Worm (Caenorhabditis elegans) whole organism, L3 larva: ENCODE measurements around the gene mrpl-39.

Source experiments
- R02D3.7 ChIP-seq: fragments of 150-350 bp; optimal IDR thresholded peaks from 2 replicates; lab custom pipeline; 2014; ENCODE audit warnings: missing biosample characterization, missing genetic modification characterization
- aly-2 ChIP-seq: fragments of 150-350 bp; optimal IDR thresholded peaks from 2 replicates; lab custom pipeline; 2014; ENCODE audit warnings: missing biosample characterization, missing genetic modification characterization
- ceh-16 ChIP-seq: sonication (generic microtip); optimal IDR thresholded peaks from 2 replicates; lab custom pipeline; 2017; ENCODE audit warnings: missing biosample characterization, missing genetic modification characterization
- ceh-28 ChIP-seq: fragments of 150-350 bp; optimal IDR thresholded peaks from 2 replicates; lab custom pipeline; 2014; ENCODE audit warnings: missing biosample characterization, missing genetic modification reagents, missing genetic modification characterization
- ceh-82 ChIP-seq: fragments of 150-350 bp; optimal IDR thresholded peaks from 2 replicates; lab custom pipeline; 2014; ENCODE audit warnings: missing biosample characterization, missing genetic modification characterization
- ceh-9 ChIP-seq: sonication (generic microtip); optimal IDR thresholded peaks from 2 replicates; lab custom pipeline; 2018; ENCODE audit warnings: missing biosample characterization, missing genetic modification characterization
- daf-12 ChIP-seq: fragments of 150-350 bp; optimal IDR thresholded peaks from 2 replicates; lab custom pipeline; 2014; ENCODE audit warnings: missing biosample characterization, missing genetic modification reagents, missing genetic modification characterization
- egl-27 ChIP-seq: sonication (generic microtip); optimal IDR thresholded peaks from 4 replicates; lab custom pipeline; 2017; ENCODE audit warnings: missing biosample characterization, missing genetic modification reagents, missing genetic modification characterization
- egl-5 ChIP-seq: fragments of 150-350 bp; optimal IDR thresholded peaks from 2 replicates; lab custom pipeline; 2017; ENCODE audit warnings: missing biosample characterization, missing genetic modification reagents, missing genetic modification characterization, inconsistent platforms
- elt-1 ChIP-seq: fragments of 150-350 bp; optimal IDR thresholded peaks from 2 replicates; lab custom pipeline; 2014; ENCODE audit warnings: missing biosample characterization, missing genetic modification characterization
- elt-2 ChIP-seq: sonication (generic microtip); optimal IDR thresholded peaks from 2 replicates; lab custom pipeline; 2016; ENCODE audit warnings: missing genetic modification reagents, mild to moderate bottlenecking, missing genetic modification characterization, missing compliant biosample characterization
- elt-3 ChIP-seq, 3 experiments: fragments of 150-350 bp in 1 of 3; sonication (generic microtip) in 2 of 3; optimal IDR thresholded peaks; 2 replicates in 2 of 3; 4 replicates in 1 of 3; lab custom pipeline; 2014 to 2017; ENCODE audit warnings: missing biosample characterization in 3 of 3, missing genetic modification characterization in 3 of 3
- fkh-10 ChIP-seq: sonication (generic microtip); optimal IDR thresholded peaks from 2 replicates; lab custom pipeline; 2017; ENCODE audit warnings: missing biosample characterization, missing genetic modification reagents, missing genetic modification characterization
- fos-1 ChIP-seq: fragments of 150-350 bp; optimal IDR thresholded peaks from 2 replicates; lab custom pipeline; 2014; ENCODE audit warnings: missing biosample characterization, missing genetic modification characterization
- jun-1 ChIP-seq: fragments of 150-350 bp; optimal IDR thresholded peaks from 2 replicates; lab custom pipeline; 2014; ENCODE audit warnings: missing biosample characterization, missing genetic modification reagents, missing genetic modification characterization
- lin-15B ChIP-seq: fragments of 150-350 bp; optimal IDR thresholded peaks from 2 replicates; lab custom pipeline; 2014; ENCODE audit warnings: missing biosample characterization, missing genetic modification characterization
- lin-39 ChIP-seq: fragments of 150-350 bp; optimal IDR thresholded peaks from 2 replicates; lab custom pipeline; 2018; ENCODE audit warnings: missing biosample characterization, missing genetic modification reagents, missing genetic modification characterization
- lsy-12 ChIP-seq: sonication (generic microtip); optimal IDR thresholded peaks from 2 replicates; lab custom pipeline; 2016; ENCODE audit warnings: mild to moderate bottlenecking, missing genetic modification characterization, missing compliant biosample characterization
- mdl-1 ChIP-seq: fragments of 150-350 bp; optimal IDR thresholded peaks from 2 replicates; lab custom pipeline; 2014; ENCODE audit warnings: missing biosample characterization, missing genetic modification characterization
- mml-1 ChIP-seq: fragments of 150-350 bp; sonication (generic microtip); optimal IDR thresholded peaks from 3 replicates; lab custom pipeline; 2014; ENCODE audit warnings: missing biosample characterization, missing genetic modification characterization
- nfya-1 ChIP-seq: sonication (generic microtip); optimal IDR thresholded peaks from 2 replicates; lab custom pipeline; 2017; ENCODE audit warnings: missing genetic modification characterization, mild to moderate bottlenecking, missing compliant biosample characterization, antibody characterized with exemption, moderate library complexity; ENCODE audit not compliant: insufficient read depth
- nhr-11 ChIP-seq: fragments of 150-350 bp; optimal IDR thresholded peaks from 2 replicates; lab custom pipeline; 2014; ENCODE audit warnings: missing biosample characterization, missing genetic modification characterization
- nhr-12 ChIP-seq: fragments of 150-350 bp; optimal IDR thresholded peaks from 2 replicates; lab custom pipeline; 2014; ENCODE audit warnings: missing biosample characterization, missing genetic modification characterization
- nhr-23 ChIP-seq: fragments of 150-350 bp; optimal IDR thresholded peaks from 2 replicates; lab custom pipeline; 2014; ENCODE audit warnings: missing biosample characterization, missing genetic modification reagents, missing genetic modification characterization
- nhr-25 ChIP-seq: sonication (generic microtip); optimal IDR thresholded peaks from 2 replicates; lab custom pipeline; 2017; ENCODE audit warnings: missing biosample characterization, missing genetic modification characterization
- nhr-28 ChIP-seq: fragments of 150-350 bp; optimal IDR thresholded peaks from 2 replicates; lab custom pipeline; 2014; ENCODE audit warnings: missing biosample characterization, missing genetic modification characterization
- nhr-43 ChIP-seq: sonication (generic microtip); optimal IDR thresholded peaks from 2 replicates; lab custom pipeline; 2016; ENCODE audit warnings: mild to moderate bottlenecking, missing genetic modification characterization, missing compliant biosample characterization; ENCODE audit not compliant: poor library complexity, severe bottlenecking
- pha-4 ChIP-seq: fragments of 150-350 bp; optimal IDR thresholded peaks from 2 replicates; lab custom pipeline; 2014; ENCODE audit warnings: missing biosample characterization, missing genetic modification reagents, missing genetic modification characterization
- pqm-1 ChIP-seq: fragments of 150-350 bp; optimal IDR thresholded peaks from 2 replicates; lab custom pipeline; 2017; ENCODE audit warnings: missing biosample characterization, missing genetic modification characterization, inconsistent platforms
- sea-2 ChIP-seq: fragments of 150-350 bp; sonication (generic microtip); optimal IDR thresholded peaks from 4 replicates; lab custom pipeline; 2014; ENCODE audit warnings: missing biosample characterization, missing genetic modification reagents, missing genetic modification characterization
- skn-1 ChIP-seq: fragments of 150-350 bp; optimal IDR thresholded peaks from 2 replicates; lab custom pipeline; 2014; ENCODE audit warnings: missing biosample characterization, missing genetic modification characterization
- snpc-4 ChIP-seq: fragments of 150-350 bp; optimal IDR thresholded peaks from 2 replicates; lab custom pipeline; 2014; ENCODE audit warnings: missing biosample characterization, missing genetic modification characterization
- tbx-2 ChIP-seq: sonication (generic microtip); optimal IDR thresholded peaks from 2 replicates; lab custom pipeline; 2016; ENCODE audit warnings: mild to moderate bottlenecking, missing genetic modification characterization, missing compliant biosample characterization
- unc-39 ChIP-seq: sonication (generic microtip); optimal IDR thresholded peaks from 4 replicates; lab custom pipeline; 2017; ENCODE audit warnings: missing biosample characterization, missing genetic modification characterization
- unc-62 ChIP-seq: fragments of 150-350 bp; sonication (generic microtip); optimal IDR thresholded peaks from 4 replicates; lab custom pipeline; 2014; ENCODE audit warnings: missing biosample characterization, missing genetic modification reagents, missing genetic modification characterization
- ztf-11 ChIP-seq: fragments of 150-350 bp; optimal IDR thresholded peaks from 2 replicates; lab custom pipeline; 2014; ENCODE audit warnings: missing biosample characterization, missing genetic modification characterization
- ztf-4 ChIP-seq: fragments of 150-350 bp; optimal IDR thresholded peaks from 2 replicates; lab custom pipeline; 2014; ENCODE audit warnings: missing biosample characterization, missing genetic modification characterization

mrpl-39 gene

DNA sequence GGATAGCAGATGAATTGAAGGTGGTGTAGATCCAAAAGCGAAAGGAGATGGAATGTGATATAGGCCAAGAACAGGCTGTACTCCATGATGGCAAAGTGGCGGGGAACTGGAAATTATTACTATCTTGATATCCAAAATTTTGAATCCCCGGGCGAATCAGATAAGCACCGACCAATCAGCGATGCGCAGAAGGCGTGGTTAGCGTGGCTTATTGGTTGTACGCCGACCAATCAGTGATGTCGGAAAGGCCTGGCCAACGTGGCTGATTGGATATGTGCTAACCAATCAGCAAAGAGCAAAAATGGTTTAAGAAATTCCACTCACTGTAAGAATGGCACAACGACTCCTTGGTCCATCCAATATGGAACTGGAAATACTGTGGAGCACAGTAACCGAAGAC lies 41.4 kb upstream of the mrpl-39 start:
- peak; percentile 86 for TF ChIP-seq nfya-1 (tag; lab: Kevin White, UChicago)
- no peak for TF ChIP-seq egl-5 (tag; lab: Kevin White, UChicago)

DNA sequence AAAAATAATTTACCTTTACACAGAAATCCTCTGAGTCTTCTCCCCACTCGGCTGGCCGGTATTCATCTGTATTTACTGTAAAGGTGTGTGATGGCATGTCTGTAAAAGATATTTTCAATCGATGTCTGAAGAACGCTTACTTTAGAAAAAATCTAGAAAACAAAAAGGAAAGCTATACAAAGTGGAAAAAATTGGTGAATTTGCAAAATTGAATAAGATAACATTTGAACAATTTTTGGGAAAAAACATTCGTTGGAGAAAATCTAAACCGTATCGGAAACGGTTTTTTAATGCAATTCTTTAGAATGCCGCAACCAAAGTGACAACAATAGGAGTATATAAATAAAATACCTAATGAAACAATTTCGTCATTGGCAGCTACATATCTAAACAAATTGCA lies 39.5 kb upstream of the mrpl-39 start, which contains the start of gene F36H9.5:
TSS of gene F36H9.5 (minus strand) at position 101 of the 400 bp plus-strand sequence.
- TF ChIP-seq tbx-2 (tag; lab: Kevin White, UChicago): no peak
- no peak for TF ChIP-seq egl-5 (tag; lab: Kevin White, UChicago)
- TF ChIP-seq skn-1 (tag; lab: Kevin White, UChicago): no peak
- TF ChIP-seq egl-27: no peak
- TF ChIP-seq ceh-16 (tag; lab: Kevin White, UChicago): no peak
- no peak for TF ChIP-seq ceh-28 (tag; lab: Kevin White, UChicago)
- no peak for TF ChIP-seq nhr-43 (tag; lab: Kevin White, UChicago)
- TF ChIP-seq ceh-82 (tag; lab: Kevin White, UChicago): no peak

DNA sequence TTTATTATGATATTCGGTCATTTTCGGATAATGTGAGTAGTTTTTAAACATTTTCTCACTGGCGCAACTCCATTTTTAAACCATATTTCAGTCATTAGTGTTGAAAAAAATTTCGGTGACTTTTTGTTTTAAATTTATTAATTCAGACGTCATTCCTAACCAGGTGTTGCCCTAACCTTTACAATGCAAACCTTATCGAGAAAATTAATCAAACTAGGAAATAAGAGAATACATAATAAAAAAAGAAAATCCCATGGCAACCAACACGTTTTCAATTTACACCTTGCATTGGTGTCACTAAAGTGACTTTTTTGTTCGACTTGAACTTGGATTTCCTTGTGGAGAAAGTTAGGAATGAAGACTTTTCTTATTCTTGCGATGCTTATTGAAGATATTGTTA lies 33.2 kb upstream of the mrpl-39 start, which contains the start of gene F36H9.2:
TSS of gene F36H9.2 (plus strand) at position 301 of the 400 bp plus-strand sequence.
- TF ChIP-seq mml-1: no peak

ce11 chrV:1789495-1789894 lies 31.9 kb upstream of the mrpl-39 start:
- TF ChIP-seq nhr-11 (tag; lab: Kevin White, UChicago) (no peak), nhr-43 (tag; lab: Kevin White, UChicago) (peak; percentile 92), nhr-25 (tag; lab: Kevin White, UChicago) (peak; percentile 93), elt-1 (peak; percentile 11), pha-4 (tag; lab: Kevin White, UChicago) (no peak), nfya-1 (tag; lab: Kevin White, UChicago) (peak; percentile 24), ceh-28 (tag; lab: Kevin White, UChicago) (no peak), jun-1 (tag; lab: Kevin White, UChicago) (no peak), nhr-23 (tag; lab: Kevin White, UChicago) (peak; percentile 28), unc-39 (tag; lab: Kevin White, UChicago) (no peak), elt-3 (tag; optimal IDR thresholded peaks at IDR 0.05; lab: Kevin White, UChicago) (peak in 1 of 3 experiments; percentile 16), egl-5 (tag; lab: Kevin White, UChicago) (no peak), sea-2 (GFP tag; lab: Kevin White, UChicago) (no peak), nhr-12 (tag; lab: Kevin White, UChicago) (no peak), fos-1 (no peak), pqm-1 (tag; lab: Kevin White, UChicago) (no peak), elt-2 (tag; lab: Kevin White, UChicago) (no peak), snpc-4 (tag; lab: Kevin White, UChicago) (no peak), mdl-1 (tag; lab: Kevin White, UChicago) (no peak), lsy-12 (tag; lab: Kevin White, UChicago) (no peak), daf-12 (tag; lab: Kevin White, UChicago) (no peak), ztf-4 (tag; lab: Kevin White, UChicago) (no peak), lin-15B (tag; lab: Kevin White, UChicago) (no peak), tbx-2 (tag; lab: Kevin White, UChicago) (peak; percentile 8)

DNA sequence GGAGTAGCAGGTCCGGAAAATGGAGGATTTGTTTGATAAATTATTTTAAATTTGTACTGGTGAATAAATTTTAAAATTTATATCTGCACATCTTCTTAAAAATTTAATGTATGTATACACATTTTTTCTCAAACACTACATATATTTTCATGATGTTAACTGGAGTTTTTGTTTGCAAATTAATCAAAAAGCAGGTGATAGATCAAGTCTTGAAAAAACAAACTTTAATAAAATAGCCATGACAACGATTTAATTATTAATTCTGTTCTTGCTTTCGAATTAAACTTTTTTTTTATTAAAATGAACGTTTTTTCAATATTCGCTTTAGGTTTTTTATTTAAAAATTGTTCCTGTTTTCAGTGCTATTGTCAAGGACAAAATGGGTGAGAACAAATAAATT lies 27.2 kb upstream of the mrpl-39 start, which contains the start of gene F36H9.1:
TSS of gene F36H9.1 (plus strand) at position 301 of the 400 bp plus-strand sequence.
- TF ChIP-seq egl-27 (no peak), jun-1 (tag; lab: Kevin White, UChicago) (no peak), nhr-23 (tag; lab: Kevin White, UChicago) (no peak), nhr-43 (tag; lab: Kevin White, UChicago) (no peak), nhr-25 (tag; lab: Kevin White, UChicago) (no peak), ceh-82 (tag; lab: Kevin White, UChicago) (no peak), fkh-10 (no peak), ceh-9 (tag; lab: Kevin White, UChicago) (no peak), ceh-28 (tag; lab: Kevin White, UChicago) (no peak), aly-2 (tag; lab: Kevin White, UChicago) (no peak), ztf-11 (tag; lab: Kevin White, UChicago) (no peak), tbx-2 (tag; lab: Kevin White, UChicago) (no peak), unc-62 (no peak), nhr-28 (no peak), nhr-12 (tag; lab: Kevin White, UChicago) (no peak), nfya-1 (tag; lab: Kevin White, UChicago) (no peak), unc-39 (tag; lab: Kevin White, UChicago) (no peak), R02D3.7 (tag; lab: Kevin White, UChicago) (no peak), skn-1 (tag; lab: Kevin White, UChicago) (no peak), lin-39 (tag; lab: Kevin White, UChicago) (no peak)
